Worm (Caenorhabditis elegans) whole organism, early embryonic: Measurements from ENCODE around the gene C49C3.10.

Source experiments
- B0310.2 ChIP-seq: sonication (generic microtip); optimal IDR thresholded peaks from 2 replicates; lab custom pipeline; 2016; ENCODE audit warnings: mild to moderate bottlenecking, missing genetic modification characterization, missing compliant biosample characterization
- F13C5.2 ChIP-seq: sonication (generic microtip); optimal IDR thresholded peaks from 2 replicates; lab custom pipeline; 2017; ENCODE audit warnings: mild to moderate bottlenecking, missing genetic modification characterization, inconsistent platforms, missing compliant biosample characterization
- aly-1 ChIP-seq: sonication (generic microtip); optimal IDR thresholded peaks from 2 replicates; lab custom pipeline; 2016; ENCODE audit warnings: missing genetic modification characterization, missing compliant biosample characterization
- ama-1 ChIP-seq: fragments of 150-350 bp; optimal IDR thresholded peaks from 2 replicates; lab custom pipeline; 2014
- ceh-13 ChIP-seq: fragments of 200-800 bp; sonication (Bioruptor generic); optimal IDR thresholded peaks from 2 replicates; lab custom pipeline; 2018; ENCODE audit warnings: mild to moderate bottlenecking, missing genetic modification characterization, missing compliant biosample characterization
- ceh-36 ChIP-seq: sonication (generic microtip); optimal IDR thresholded peaks from 2 replicates; lab custom pipeline; 2016; ENCODE audit warnings: missing genetic modification characterization, inconsistent platforms, missing compliant biosample characterization
- ets-7 ChIP-seq: sonication (generic microtip); optimal IDR thresholded peaks from 2 replicates; lab custom pipeline; 2016; ENCODE audit warnings: missing genotype, missing genetic modification characterization, missing compliant biosample characterization
- flt-1 ChIP-seq: fragments of 200-800 bp; sonication (Bioruptor generic); IDR thresholded peaks from 2 replicates; pipeline ENCODE4 v1.3.6; 2022; ENCODE audit warnings: missing genetic modification characterization, missing compliant biosample characterization
- hmbx-1 ChIP-seq: sonication (generic microtip); optimal IDR thresholded peaks from 2 replicates; lab custom pipeline; 2016; ENCODE audit warnings: mild to moderate bottlenecking, missing genetic modification characterization, missing compliant biosample characterization
- hmg-4 ChIP-seq: fragments of 200-800 bp; sonication (Bioruptor generic); optimal IDR thresholded peaks from 2 replicates; lab custom pipeline; 2018; ENCODE audit warnings: mild to moderate bottlenecking, missing genetic modification characterization, missing compliant biosample characterization
- hnd-1 ChIP-seq: sonication (generic microtip); optimal IDR thresholded peaks from 2 replicates; lab custom pipeline; 2016; ENCODE audit warnings: missing genetic modification characterization, missing compliant biosample characterization
- pes-1 ChIP-seq: fragments of 200-800 bp; sonication (Bioruptor generic); IDR thresholded peaks from 2 replicates; pipeline ENCODE4 v1.3.6; 2022; ENCODE audit warnings: missing genetic modification reagents, missing genetic modification characterization, missing compliant biosample characterization
- scrt-1 ChIP-seq: fragments of 200-800 bp; sonication (Bioruptor generic); IDR thresholded peaks from 2 replicates; pipeline ENCODE4 v1.3.6; 2022; ENCODE audit warnings: missing genetic modification characterization, missing compliant biosample characterization
- sea-1 ChIP-seq: fragments of 200-800 bp; sonication (Bioruptor generic); conservative IDR thresholded peaks from 2 replicates; pipeline ENCODE4 v1.3.6; 2022; ENCODE audit warnings: missing genetic modification characterization, missing compliant biosample characterization
- tbx-11 ChIP-seq: fragments of 200-800 bp; sonication (Bioruptor generic); IDR thresholded peaks from 2 replicates; pipeline ENCODE4 v1.3.6; 2022; ENCODE audit warnings: missing genetic modification characterization, missing compliant biosample characterization
- tbx-37 ChIP-seq: fragments of 200-800 bp; sonication (Bioruptor generic); conservative IDR thresholded peaks from 2 replicates; pipeline ENCODE4 v1.3.6; 2022; ENCODE audit warnings: missing genetic modification reagents, missing genetic modification characterization, missing compliant biosample characterization
- tra-4 ChIP-seq: sonication (generic microtip); optimal IDR thresholded peaks from 2 replicates; lab custom pipeline; 2017; ENCODE audit warnings: missing genetic modification characterization, missing compliant biosample characterization

Gene C49C3.10

DNA sequence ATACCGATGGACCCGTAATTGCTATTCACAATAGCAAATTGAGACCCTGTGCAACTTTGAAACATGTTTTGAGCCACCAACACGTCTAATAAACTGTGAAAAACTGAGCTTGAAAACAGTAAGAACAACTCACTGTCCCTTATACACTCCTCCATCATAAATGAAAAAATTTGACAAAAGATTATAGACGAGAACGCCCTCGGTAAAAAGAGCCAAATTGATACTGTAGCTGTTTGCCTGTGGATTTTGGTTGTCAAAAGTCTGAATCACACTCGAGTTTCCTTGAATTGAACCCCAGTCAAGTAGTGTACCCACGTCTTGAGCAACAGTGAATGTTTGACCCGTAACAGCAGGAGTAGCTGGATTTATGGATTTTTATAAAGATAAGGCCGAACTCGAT is 2.3 kb upstream of the C49C3.10 start:
- TF ChIP-seq tra-4 (no peak), hmg-4 (GFP tag; lab: Kevin White, UChicago) (no peak), sea-1 (GFP tag; lab: Robert Waterston, UW) (no peak), tbx-11 (GFP tag; lab: Robert Waterston, UW) (no peak), aly-1 (tag; lab: Kevin White, UChicago) (no peak), hmbx-1 (no peak), pes-1 (no peak)

DNA sequence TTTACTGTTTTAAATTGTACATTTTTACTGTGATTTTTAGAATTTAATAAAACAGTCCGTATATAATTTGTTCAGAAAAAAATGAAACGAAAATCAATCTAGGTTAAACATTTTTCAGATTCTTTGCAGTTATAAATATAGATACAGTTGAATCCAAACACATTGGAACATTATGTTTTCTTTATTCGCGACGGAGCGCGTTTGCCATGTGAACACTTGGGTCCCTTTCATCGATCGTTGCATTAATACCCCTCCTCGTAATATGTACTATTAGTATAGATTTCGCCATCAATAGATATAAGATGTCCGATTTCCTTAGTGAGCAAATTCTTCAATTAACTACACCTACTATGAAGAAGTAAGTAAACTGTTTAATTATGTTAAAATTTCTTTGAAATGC is 3.7 kb downstream of the C49C3.10 start, which contains the start of gene C49C3.8:
C49C3.8 (plus strand) TSS at position 173 of the 400 bp plus-strand sequence.
- TF ChIP-seq flt-1 (GFP tag; lab: Robert Waterston, UW), result no peak
- no peak for TF ChIP-seq tbx-11 (GFP tag; lab: Robert Waterston, UW)
- no peak for TF ChIP-seq tbx-37 (GFP tag; lab: Robert Waterston, UW)
- TF ChIP-seq ceh-13 (GFP tag; lab: Kevin White, UChicago), result no peak
- no peak for TF ChIP-seq scrt-1
- TF ChIP-seq pes-1, result no peak
- no peak for TF ChIP-seq B0310.2 (tag; lab: Kevin White, UChicago)
- no peak for TF ChIP-seq ceh-36 (tag; lab: Kevin White, UChicago)
- no peak for TF ChIP-seq hnd-1
- no peak for TF ChIP-seq aly-1 (tag; lab: Kevin White, UChicago)
- no peak for TF ChIP-seq hmg-4 (GFP tag; lab: Kevin White, UChicago)
- no peak for TF ChIP-seq hmbx-1

DNA sequence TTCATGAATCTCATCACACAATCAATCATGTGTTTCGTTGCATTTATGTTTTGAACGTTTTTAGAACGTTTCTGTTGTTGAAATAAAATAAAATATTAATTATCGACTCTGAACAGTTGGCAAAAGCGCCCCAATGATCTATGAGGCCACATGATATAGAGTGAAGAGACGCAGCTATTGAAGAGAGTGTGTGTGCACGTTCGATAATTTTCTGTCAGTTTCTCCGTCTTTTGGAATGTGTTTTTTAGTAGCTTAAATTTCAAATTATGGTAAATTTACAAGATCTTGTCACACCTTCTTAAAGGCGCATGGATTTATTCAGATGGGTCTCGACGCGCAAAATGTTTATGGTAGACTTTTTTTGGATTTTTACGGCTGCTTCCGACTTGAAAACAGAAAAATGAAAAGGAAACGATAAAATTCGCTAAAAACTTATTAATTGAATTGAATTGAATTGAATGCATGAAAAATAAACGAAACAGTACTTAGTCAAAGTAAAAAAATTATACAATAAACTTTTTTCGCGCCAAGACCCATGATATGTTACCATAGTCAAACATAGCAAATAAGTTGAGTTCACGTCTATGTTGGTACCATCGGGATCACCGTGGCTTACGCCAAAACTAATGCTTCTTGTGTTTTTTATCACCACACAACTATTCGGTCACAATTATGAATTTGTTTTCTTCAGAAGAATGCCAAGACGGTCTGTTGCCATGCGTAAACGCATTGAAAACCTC is 5.1 kb downstream of the C49C3.10 start, which contains the start of gene C49C3.15:
C49C3.15 (plus strand) TSS at position 690 of the 740 bp plus-strand sequence.
- no peak for TF ChIP-seq hmg-4 (GFP tag; lab: Kevin White, UChicago)
- no peak for TF ChIP-seq ets-7 (tag; lab: Kevin White, UChicago)
- no peak for TF ChIP-seq aly-1 (tag; lab: Kevin White, UChicago)
- no peak for TF ChIP-seq sea-1 (GFP tag; lab: Robert Waterston, UW)
- TF ChIP-seq flt-1 (GFP tag; lab: Robert Waterston, UW), result no peak
- no peak for TF ChIP-seq tbx-37 (GFP tag; lab: Robert Waterston, UW)
- TF ChIP-seq B0310.2 (tag; lab: Kevin White, UChicago), result no peak
- TF ChIP-seq hmbx-1, result no peak
- no peak for TF ChIP-seq ceh-36 (tag; lab: Kevin White, UChicago)
- no peak for TF ChIP-seq tbx-11 (GFP tag; lab: Robert Waterston, UW)
- TF ChIP-seq F13C5.2, result no peak
- no peak for TF ChIP-seq scrt-1
- no peak for TF ChIP-seq pes-1
- TF ChIP-seq tra-4, result no peak
- no peak for TF ChIP-seq ama-1
- no peak for TF ChIP-seq hnd-1
- no peak for TF ChIP-seq ceh-13 (GFP tag; lab: Kevin White, UChicago)

DNA sequence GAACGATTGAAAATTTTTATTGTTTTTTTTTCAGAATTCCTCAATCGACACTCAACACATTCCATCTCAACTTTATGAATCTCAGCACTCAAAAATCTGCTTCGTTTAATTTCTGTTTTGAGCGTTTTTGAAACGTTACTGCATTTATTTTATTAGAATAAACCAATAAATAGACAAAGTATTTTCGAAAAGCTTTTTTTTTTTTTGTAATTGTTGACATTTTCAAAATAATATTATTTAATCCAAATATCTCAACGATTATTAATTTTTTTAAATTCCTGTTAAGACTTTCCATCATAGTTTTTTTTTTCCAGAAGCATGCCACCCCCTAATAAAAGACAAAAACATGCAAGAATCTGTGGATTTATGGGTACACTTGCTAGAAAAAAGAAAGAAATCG is 6.5 kb downstream of the C49C3.10 start, which contains the start of gene C49C3.7:
C49C3.7 (plus strand) TSS at position 301 of the 400 bp plus-strand sequence.
- TF ChIP-seq ceh-13 (GFP tag; lab: Kevin White, UChicago) (no peak), flt-1 (GFP tag; lab: Robert Waterston, UW) (no peak), ama-1 (no peak), sea-1 (GFP tag; lab: Robert Waterston, UW) (no peak), tra-4 (no peak), B0310.2 (tag; lab: Kevin White, UChicago) (no peak), ceh-36 (tag; lab: Kevin White, UChicago) (no peak), hmg-4 (GFP tag; lab: Kevin White, UChicago) (no peak), tbx-11 (GFP tag; lab: Robert Waterston, UW) (no peak), F13C5.2 (no peak), tbx-37 (GFP tag; lab: Robert Waterston, UW) (no peak), hmbx-1 (no peak), ets-7 (tag; lab: Kevin White, UChicago) (no peak), aly-1 (tag; lab: Kevin White, UChicago) (no peak), scrt-1 (no peak), hnd-1 (no peak), pes-1 (no peak)

DNA sequence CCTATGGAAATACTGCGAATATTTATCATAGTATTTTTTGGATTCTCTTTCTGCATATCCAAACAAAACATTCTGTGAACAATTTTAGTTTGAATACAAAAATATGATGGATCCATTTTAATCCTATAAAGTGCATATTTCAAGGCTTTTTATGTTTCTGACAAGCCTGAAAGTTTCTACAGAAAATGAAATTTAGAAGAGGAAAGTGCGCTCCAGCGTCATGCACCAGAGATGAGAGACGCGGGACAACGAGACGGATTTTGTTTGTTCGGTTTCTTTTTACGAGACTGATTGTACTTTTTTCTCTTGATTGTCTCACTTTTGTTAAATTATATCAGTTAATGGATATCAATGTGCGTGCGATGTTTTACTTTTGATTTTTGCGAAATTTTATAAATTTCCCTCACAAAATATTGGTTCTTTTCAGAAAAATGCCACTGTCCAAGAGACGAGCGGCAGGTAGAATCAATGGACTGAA is 7.6 kb downstream of the C49C3.10 start, which contains the start of gene C49C3.6:
C49C3.6 (plus strand) TSS at position 428 of the 478 bp plus-strand sequence.
- TF ChIP-seq ets-7 (tag; lab: Kevin White, UChicago), result no peak
- no peak for TF ChIP-seq ama-1
- no peak for TF ChIP-seq hmbx-1
- no peak for TF ChIP-seq hnd-1
- TF ChIP-seq F13C5.2, result no peak
- TF ChIP-seq hmg-4 (GFP tag; lab: Kevin White, UChicago), result no peak
- TF ChIP-seq scrt-1, result no peak
- TF ChIP-seq sea-1 (GFP tag; lab: Robert Waterston, UW), result no peak
- no peak for TF ChIP-seq ceh-13 (GFP tag; lab: Kevin White, UChicago)
- no peak for TF ChIP-seq ceh-36 (tag; lab: Kevin White, UChicago)
- TF ChIP-seq tbx-11 (GFP tag; lab: Robert Waterston, UW), result no peak
- TF ChIP-seq flt-1 (GFP tag; lab: Robert Waterston, UW), result no peak

DNA sequence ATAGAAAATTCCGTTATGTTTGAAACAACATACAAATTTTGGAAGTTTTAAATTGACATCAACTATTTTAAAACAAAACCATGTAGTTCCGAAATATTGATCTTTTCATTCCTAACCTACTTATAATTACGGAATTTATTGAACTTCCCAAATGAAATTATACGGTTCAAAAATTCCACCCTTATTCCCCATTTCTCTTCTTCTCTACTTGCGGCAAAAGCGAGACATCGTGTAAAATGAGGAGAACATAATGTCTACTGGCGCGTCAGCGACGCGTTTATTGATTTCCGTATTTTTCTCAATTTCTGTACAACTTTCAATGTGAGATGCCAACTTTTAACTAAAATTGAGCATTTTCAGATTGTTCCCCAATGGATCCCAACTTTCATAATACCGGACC is 9.9 kb downstream of the C49C3.10 start, which contains the start of gene ceh-88:
ceh-88 (plus strand) TSS at position 355 of the 400 bp plus-strand sequence.
- TF ChIP-seq F13C5.2 (no peak), ceh-13 (GFP tag; lab: Kevin White, UChicago) (no peak), ceh-36 (tag; lab: Kevin White, UChicago) (no peak), flt-1 (GFP tag; lab: Robert Waterston, UW) (no peak), ets-7 (tag; lab: Kevin White, UChicago) (no peak), scrt-1 (no peak), hmg-4 (GFP tag; lab: Kevin White, UChicago) (no peak), B0310.2 (tag; lab: Kevin White, UChicago) (no peak)

DNA sequence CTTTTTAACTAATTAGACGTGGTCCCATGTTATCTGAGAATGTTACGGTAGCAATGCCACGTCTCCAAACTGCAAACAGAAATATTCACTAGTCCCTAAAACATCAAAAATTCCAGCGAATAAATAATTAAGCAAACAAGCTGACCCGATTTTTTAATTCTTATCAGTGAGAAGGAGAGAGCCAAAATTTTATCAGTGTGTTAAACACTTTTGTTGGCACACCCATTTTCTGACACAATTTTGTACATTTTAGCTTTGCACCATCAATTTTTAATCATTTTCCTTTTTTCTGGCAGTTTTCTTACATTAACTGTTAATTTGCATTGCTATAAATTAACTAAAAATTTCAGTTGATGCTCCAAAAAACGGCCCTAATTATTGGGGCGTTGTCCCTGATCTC is 18.3 kb downstream of the C49C3.10 start, which contains the start of gene C49C3.4:
C49C3.4 (plus strand) TSS at position 351 of the 400 bp plus-strand sequence.
- TF ChIP-seq pes-1 (no peak), tbx-11 (GFP tag; lab: Robert Waterston, UW) (no peak), ama-1 (no peak), tra-4 (no peak), ets-7 (tag; lab: Kevin White, UChicago) (no peak), hnd-1 (no peak), F13C5.2 (no peak), ceh-36 (tag; lab: Kevin White, UChicago) (no peak), hmbx-1 (no peak), flt-1 (GFP tag; lab: Robert Waterston, UW) (no peak), B0310.2 (tag; lab: Kevin White, UChicago) (no peak), scrt-1 (no peak)
